Worm (Caenorhabditis elegans) whole organism, L4/young adult: ENCODE data around the gene clec-76.

Experiments
- W03F9.2 ChIP-seq: fragments of 150-350 bp; optimal IDR thresholded peaks from 2 replicates; lab custom pipeline; 2014; ENCODE audit warnings: missing biosample characterization, missing genetic modification characterization
- dao-5 ChIP-seq: sonication (generic microtip); optimal IDR thresholded peaks from 2 replicates; lab custom pipeline; 2016; ENCODE audit warnings: missing genotype, missing genetic modification characterization, moderate library complexity, missing compliant biosample characterization
- him-1 ChIP-seq: sonication (generic microtip); optimal IDR thresholded peaks from 2 replicates; lab custom pipeline; 2016; ENCODE audit warnings: missing genotype, missing genetic modification reagents, missing genetic modification characterization, missing compliant biosample characterization

The clec-76 gene

ce11 chrIV:3999662-4000061 is 34.6 kb downstream of the clec-76 start:
- TF ChIP-seq him-1 (tag; lab: Kevin White, UChicago) (no peak), W03F9.2 (tag; lab: Kevin White, UChicago) (no peak), dao-5 (tag; lab: Kevin White, UChicago) (no peak)

ce11 chrIV:4004221-4004620 is 39.2 kb downstream of the clec-76 start:
- TF ChIP-seq him-1 (tag; lab: Kevin White, UChicago) (no peak), dao-5 (tag; lab: Kevin White, UChicago) (no peak), W03F9.2 (tag; lab: Kevin White, UChicago) (no peak)

- no peak for TF ChIP-seq dao-5 (tag; lab: Kevin White, UChicago)
- TF ChIP-seq him-1 (tag; lab: Kevin White, UChicago), result no peak
- no peak for TF ChIP-seq W03F9.2 (tag; lab: Kevin White, UChicago)
Measured at ce11 chrIV:4005166-4005565, 40.1 kb downstream of the clec-76 start.

ce11 chrIV:4007697-4008096 is 42.7 kb downstream of the clec-76 start, which contains the start of gene W02C12.2:
Gene W02C12.2 (minus strand): TSS chrIV:4007973.
- TF ChIP-seq W03F9.2 (tag; lab: Kevin White, UChicago) (no peak), him-1 (tag; lab: Kevin White, UChicago) (peak; percentile 24)

- TF ChIP-seq dao-5 (tag; lab: Kevin White, UChicago) (no peak), him-1 (tag; lab: Kevin White, UChicago) (no peak), W03F9.2 (tag; lab: Kevin White, UChicago) (no peak)
Measured at ce11 chrIV:4008440-4008839, 43.4 kb downstream of the clec-76 start.

- TF ChIP-seq him-1 (tag; lab: Kevin White, UChicago) (no peak), W03F9.2 (tag; lab: Kevin White, UChicago) (no peak)
Measured at ce11 chrIV:4009923-4010322, 44.9 kb downstream of the clec-76 start.

ce11 chrIV:4013621-4014020 is 48.6 kb downstream of the clec-76 start:
- TF ChIP-seq dao-5 (tag; lab: Kevin White, UChicago), result no peak
- no peak for TF ChIP-seq him-1 (tag; lab: Kevin White, UChicago)
- no peak for TF ChIP-seq W03F9.2 (tag; lab: Kevin White, UChicago)

ce11 chrIV:4014341-4014826 is 49.3 kb downstream of the clec-76 start:
- TF ChIP-seq W03F9.2 (tag; lab: Kevin White, UChicago), result no peak
- TF ChIP-seq dao-5 (tag; lab: Kevin White, UChicago), result no peak

ce11 chrIV:4015660-4016059 is 50.6 kb downstream of the clec-76 start:
- TF ChIP-seq him-1 (tag; lab: Kevin White, UChicago) (no peak), dao-5 (tag; lab: Kevin White, UChicago) (no peak), W03F9.2 (tag; lab: Kevin White, UChicago) (no peak)

ce11 chrIV:4016723-4017122 is 51.7 kb downstream of the clec-76 start:
- no peak for TF ChIP-seq W03F9.2 (tag; lab: Kevin White, UChicago)
- TF ChIP-seq dao-5 (tag; lab: Kevin White, UChicago), result no peak
